Fruit fly (Drosophila melanogaster) whole organism, embryonic: ENCODE results near the gene PH4alphaNE3.

ENCODE experiments used
- Atf-2 ChIP-seq: fragments of 200-800 bp; sonication (Bioruptor generic); optimal IDR thresholded peaks from 2 replicates; lab custom pipeline; 2016; ENCODE audit warnings: missing biosample characterization, missing genetic modification characterization
- Bteb2 ChIP-seq: fragments of 200-800 bp; sonication (Bioruptor generic); optimal IDR thresholded peaks from 2 replicates; lab custom pipeline; 2016; ENCODE audit warnings: missing biosample characterization, missing genetic modification characterization
- CG10565 ChIP-seq: fragments of 200-800 bp; sonication (Bioruptor generic); optimal IDR thresholded peaks from 3 replicates; lab custom pipeline; 2016; ENCODE audit warnings: missing biosample characterization, mild to moderate bottlenecking, missing genetic modification characterization
- CG11093 ChIP-seq: fragments of 200-800 bp; sonication (Bioruptor generic); IDR thresholded peaks from 3 replicates; pipeline ENCODE4 v1.3.6; 2022; ENCODE audit warnings: missing biosample characterization, missing genetic modification characterization
- CG11504 ChIP-seq: fragments of 200-800 bp; sonication (Bioruptor generic); optimal IDR thresholded peaks from 3 replicates; lab custom pipeline; 2019; ENCODE audit warnings: missing biosample characterization, mild to moderate bottlenecking, missing genetic modification characterization, moderate library complexity
- CG11723 ChIP-seq: fragments of 200-800 bp; sonication (Bioruptor generic); optimal IDR thresholded peaks from 2 replicates; lab custom pipeline; 2017; ENCODE audit warnings: missing biosample characterization, mild to moderate bottlenecking, missing genetic modification characterization
- CG1233 ChIP-seq: fragments of 200-800 bp; sonication (Bioruptor generic); optimal IDR thresholded peaks from 4 replicates; lab custom pipeline; 2018; ENCODE audit warnings: missing biosample characterization, mild to moderate bottlenecking, missing genetic modification characterization
- CG13296 ChIP-seq: fragments of 200-800 bp; sonication (Bioruptor generic); optimal IDR thresholded peaks from 3 replicates; lab custom pipeline; 2018; ENCODE audit warnings: missing biosample characterization, mild to moderate bottlenecking, missing genetic modification characterization
- CG13424 ChIP-seq: fragments of 200-800 bp; sonication (Bioruptor generic); optimal IDR thresholded peaks from 2 replicates; lab custom pipeline; 2019; ENCODE audit warnings: missing biosample characterization, mild to moderate bottlenecking, missing genetic modification characterization, moderate library complexity
- CG14710 ChIP-seq: fragments of 200-800 bp; sonication (Bioruptor generic); optimal IDR thresholded peaks from 3 replicates; lab custom pipeline; 2019; ENCODE audit warnings: missing biosample characterization, mild to moderate bottlenecking, missing genetic modification characterization, moderate library complexity
- CG1603 ChIP-seq: fragments of 200-800 bp; sonication (Bioruptor generic); optimal IDR thresholded peaks from 2 replicates; lab custom pipeline; 2019; ENCODE audit warnings: missing biosample characterization, mild to moderate bottlenecking, missing genetic modification characterization, moderate library complexity
- CG1647 ChIP-seq: fragments of 200-800 bp; sonication (Bioruptor generic); optimal IDR thresholded peaks from 3 replicates; lab custom pipeline; 2016; ENCODE audit warnings: missing biosample characterization, missing genetic modification characterization
- CG18599 ChIP-seq: fragments of 200-800 bp; sonication (Bioruptor generic); optimal IDR thresholded peaks from 3 replicates; lab custom pipeline; 2017; ENCODE audit warnings: missing biosample characterization, missing genetic modification characterization, mild to moderate bottlenecking, moderate library complexity, missing genetic modification reagents
- CG18619 ChIP-seq: fragments of 200-800 bp; sonication (Bioruptor generic); optimal IDR thresholded peaks from 3 replicates; lab custom pipeline; 2017; ENCODE audit warnings: missing biosample characterization, mild to moderate bottlenecking, missing genetic modification characterization
- CG2120 ChIP-seq: fragments of 200-800 bp; sonication (Bioruptor generic); optimal IDR thresholded peaks from 3 replicates; lab custom pipeline; 2016; ENCODE audit warnings: missing biosample characterization, missing genetic modification characterization
- CG2202 ChIP-seq: fragments of 200-800 bp; sonication (Bioruptor generic); optimal IDR thresholded peaks from 2 replicates; lab custom pipeline; 2018; ENCODE audit warnings: missing biosample characterization, mild to moderate bottlenecking, missing genetic modification characterization
- CG30020 ChIP-seq: fragments of 200-800 bp; optimal IDR thresholded peaks from 2 replicates; lab custom pipeline; 2019; ENCODE audit warnings: missing biosample characterization, mild to moderate bottlenecking, missing genetic modification characterization, moderate library complexity
- CG31224 ChIP-seq: fragments of 200-800 bp; sonication (Bioruptor generic); IDR thresholded peaks from 2 replicates; pipeline ENCODE4 v1.3.6; 2022; ENCODE audit warnings: missing biosample characterization, missing genetic modification characterization
- CG3847 ChIP-seq: fragments of 200-800 bp; sonication (Bioruptor generic); IDR thresholded peaks from 2 replicates; pipeline ENCODE4 v1.3.6; 2022; ENCODE audit warnings: missing biosample characterization, missing genetic modification characterization
- CG6654 ChIP-seq: fragments of 200-800 bp; sonication (Bioruptor generic); optimal IDR thresholded peaks from 2 replicates; lab custom pipeline; 2017; ENCODE audit warnings: missing biosample characterization, mild to moderate bottlenecking, missing genetic modification characterization
- CG9609 ChIP-seq: fragments of 200-800 bp; sonication (Bioruptor generic); optimal IDR thresholded peaks from 3 replicates; lab custom pipeline; 2016; ENCODE audit warnings: missing biosample characterization, missing genetic modification characterization
- D19B ChIP-seq: fragments of 200-800 bp; sonication (Bioruptor generic); optimal IDR thresholded peaks from 2 replicates; lab custom pipeline; 2017; ENCODE audit warnings: missing biosample characterization, mild to moderate bottlenecking, missing genetic modification characterization
- Dad ChIP-seq: fragments of 200-800 bp; sonication (Bioruptor generic); optimal IDR thresholded peaks from 3 replicates; lab custom pipeline; 2016; ENCODE audit warnings: missing biosample characterization, missing genetic modification characterization
- Dip2 ChIP-seq: fragments of 200-800 bp; sonication (Bioruptor generic); IDR thresholded peaks from 2 replicates; pipeline ENCODE4 v1.3.6; 2022; ENCODE audit warnings: missing biosample characterization, missing genetic modification characterization
- HmgD ChIP-seq: fragments of 200-800 bp; sonication (Bioruptor generic); optimal IDR thresholded peaks from 3 replicates; lab custom pipeline; 2016; ENCODE audit warnings: missing biosample characterization, missing genetic modification characterization
- Hr78 ChIP-seq, 2 experiments: fragments of 200-800 bp in 1 of 2; fragments of >200 bp in 1 of 2; sonication (Bioruptor generic) in 1 of 2; optimal IDR thresholded peaks; 2 replicates each; lab custom pipeline; 2017 to 2019; ENCODE audit warnings: missing biosample characterization in 2 of 2, missing genetic modification characterization in 2 of 2, mild to moderate bottlenecking in 1 of 2, moderate library complexity in 1 of 2
- Max ChIP-seq: fragments of 200-800 bp; sonication (Bioruptor generic); optimal IDR thresholded peaks from 2 replicates; lab custom pipeline; 2016; ENCODE audit warnings: missing biosample characterization, mild to moderate bottlenecking, missing genetic modification characterization
- Mrtf ChIP-seq: fragments of 200-800 bp; sonication (Bioruptor generic); IDR thresholded peaks from 3 replicates; pipeline ENCODE4 v1.3.6; 2022; ENCODE audit warnings: missing biosample characterization, missing genetic modification characterization
- Nf-YA ChIP-seq: fragments of 200-800 bp; sonication (Bioruptor generic); IDR thresholded peaks from 2 replicates; pipeline ENCODE4 v1.3.6; 2022; ENCODE audit warnings: missing biosample characterization, missing genetic modification characterization
- Sry-δ ChIP-seq: fragments of 200-800 bp; sonication (Bioruptor generic); optimal IDR thresholded peaks from 2 replicates; lab custom pipeline; 2016; ENCODE audit warnings: missing biosample characterization, missing genetic modification characterization
- TFAM ChIP-seq: fragments of 200-800 bp; sonication (Bioruptor generic); optimal IDR thresholded peaks from 2 replicates; lab custom pipeline; 2017; ENCODE audit warnings: missing biosample characterization, missing genetic modification characterization, inconsistent platforms
- cwo ChIP-seq: fragments of 200-800 bp; sonication (Bioruptor generic); optimal IDR thresholded peaks from 3 replicates; lab custom pipeline; 2017; ENCODE audit warnings: missing biosample characterization, missing genetic modification characterization, mild to moderate bottlenecking, moderate library complexity, missing genetic modification reagents
- dan ChIP-seq: fragments of 200-800 bp; sonication (Bioruptor generic); IDR thresholded peaks from 2 replicates; pipeline ENCODE4 v1.3.6; 2022; ENCODE audit warnings: missing biosample characterization, missing genetic modification characterization
- dysf ChIP-seq: fragments of 200-800 bp; sonication (Bioruptor generic); IDR thresholded peaks from 3 replicates; pipeline ENCODE4 v1.3.6; 2022; ENCODE audit warnings: missing biosample characterization, missing genetic modification characterization
- ems ChIP-seq: fragments of 200-800 bp; sonication (Bioruptor generic); optimal IDR thresholded peaks from 3 replicates; lab custom pipeline; 2016; ENCODE audit warnings: missing biosample characterization, missing genetic modification characterization
- gt ChIP-seq: fragments of 200-800 bp; sonication (Bioruptor generic); IDR thresholded peaks from 2 replicates; pipeline ENCODE4 v1.3.6; 2022; ENCODE audit warnings: missing biosample characterization, missing genetic modification characterization
- ham ChIP-seq: fragments of 200-800 bp; sonication (Bioruptor generic); IDR thresholded peaks from 2 replicates; pipeline ENCODE4 v1.3.6; 2022; ENCODE audit warnings: missing biosample characterization, missing genetic modification characterization
- insv ChIP-seq, 2 experiments: fragments of 200-800 bp; sonication (Bioruptor generic); optimal IDR thresholded peaks; 3 replicates each; lab custom pipeline; 2016 to 2018; ENCODE audit warnings: missing biosample characterization in 2 of 2, missing genetic modification characterization in 2 of 2
- jing ChIP-seq: fragments of 200-800 bp; sonication (Bioruptor generic); optimal IDR thresholded peaks from 2 replicates; lab custom pipeline; 2018; ENCODE audit warnings: missing biosample characterization, mild to moderate bottlenecking, missing genetic modification characterization
- lbe ChIP-seq: fragments of 200-800 bp; sonication (Bioruptor generic); optimal IDR thresholded peaks from 2 replicates; lab custom pipeline; 2016; ENCODE audit warnings: missing biosample characterization, mild to moderate bottlenecking, missing genetic modification characterization
- lilli ChIP-seq: fragments of 200-800 bp; sonication (Bioruptor generic); optimal IDR thresholded peaks from 3 replicates; lab custom pipeline; 2016; ENCODE audit warnings: missing biosample characterization, missing genetic modification characterization
- lola ChIP-seq, 3 experiments: fragments of >200 bp in 2 of 3; fragments of 200-800 bp in 1 of 3; sonication (Bioruptor generic) in 1 of 3; optimal IDR thresholded peaks; 2 replicates each; lab custom pipeline; 2017 to 2019; ENCODE audit warnings: missing biosample characterization in 3 of 3, missing genetic modification characterization in 3 of 3, mild to moderate bottlenecking in 1 of 3, moderate library complexity in 1 of 3
- nau ChIP-seq: fragments of 200-800 bp; sonication (Bioruptor generic); optimal IDR thresholded peaks from 3 replicates; lab custom pipeline; 2017; ENCODE audit warnings: missing biosample characterization, mild to moderate bottlenecking, missing genetic modification characterization, missing genetic modification reagents
- pb ChIP-seq: fragments of 200-800 bp; sonication (Bioruptor generic); optimal IDR thresholded peaks from 3 replicates; lab custom pipeline; 2016; ENCODE audit warnings: missing biosample characterization, missing genetic modification characterization
- sob ChIP-seq: fragments of 200-800 bp; sonication (Bioruptor generic); IDR thresholded peaks from 2 replicates; pipeline ENCODE4 v1.3.6; 2022; ENCODE audit warnings: missing biosample characterization, missing genetic modification characterization
- stwl ChIP-seq: fragments of 200-800 bp; sonication (Bioruptor generic); optimal IDR thresholded peaks from 3 replicates; lab custom pipeline; 2018; ENCODE audit warnings: missing biosample characterization, mild to moderate bottlenecking, missing genetic modification characterization, moderate library complexity
- unc-4 ChIP-seq: fragments of 200-800 bp; sonication (Bioruptor generic); IDR thresholded peaks from 2 replicates; pipeline ENCODE4 v1.3.6; 2022; ENCODE audit warnings: missing biosample characterization, missing genetic modification characterization; ENCODE audit not compliant: partially characterized antibody
- vfl ChIP-seq: fragments of 200-800 bp; sonication (Bioruptor generic); optimal IDR thresholded peaks from 2 replicates; lab custom pipeline; 2016; ENCODE audit warnings: missing biosample characterization, missing genetic modification characterization
- yki ChIP-seq: fragments of >200 bp; optimal IDR thresholded peaks from 3 replicates; lab custom pipeline; 2018

The PH4alphaNE3 gene

dm6 chr3R:30601440-30602256 lies 2.3 kb upstream of the PH4alphaNE3 start, which contains the start of the genes CG2246 and CG31021 (continued):
- TF ChIP-seq lbe (GFP tag; lab: Kevin White, UChicago) (no peak), CG6654 (GFP tag; lab: Kevin White, UChicago) (no peak), unc-4 (GFP tag; lab: Robert Waterston, UW) (peak; percentile 77), CG11093 (GFP tag; lab: Robert Waterston, UW) (0 out of 3 replicates have a peak, but pooled peaks have one; percentile 24), pb (GFP tag; lab: Kevin White, UChicago) (peak; percentile 21), CG9609 (GFP tag; lab: Kevin White, UChicago) (peak; percentile 36), CG2120 (GFP tag; lab: Kevin White, UChicago) (peak; percentile 82), gt (GFP tag; lab: Robert Waterston, UW) (no peak), TFAM (GFP tag; lab: Kevin White, UChicago) (no peak), CG1647 (peak; percentile 13), CG18599 (GFP tag; lab: Kevin White, UChicago) (no peak), dan (GFP tag; lab: Robert Waterston, UW) (no peak), dysf (GFP tag; lab: Robert Waterston, UW) (peak; percentile 51; the same call in 1 of the 3 replicates), CG3847 (peak; percentile 80), Bteb2 (GFP tag; lab: Kevin White, UChicago) (peak; percentile 18), CG1603 (tag; lab: Kevin White, UChicago) (peak; percentile 79), CG18619 (peak; percentile 36), CG2202 (tag; lab: Kevin White, UChicago) (no peak), sob (peak; percentile 72), yki (lab: Kevin White, UChicago) (peak; percentile 4), CG31224 (GFP tag; lab: Robert Waterston, UW) (0 out of 2 replicates have a peak, but pooled peaks have one; percentile 32), vfl (peak; percentile 22), Max (peak; percentile 49), insv (GFP tag; optimal IDR thresholded peaks at IDR 0.05; lab: Kevin White, UChicago) (peak in 1 of 2 experiments; percentile 33), cwo (GFP tag; lab: Kevin White, UChicago) (no peak), Sry-δ (peak; percentile 99), ems (GFP tag; lab: Kevin White, UChicago) (peak; percentile 29), nau (GFP tag; lab: Kevin White, UChicago) (no peak), CG11504 (tag; lab: Kevin White, UChicago) (peak; percentile 54), Atf-2 (GFP tag; lab: Kevin White, UChicago) (peak; percentile 52), jing (no peak), CG10565 (GFP tag; lab: Kevin White, UChicago) (no peak), CG14710 (tag; lab: Kevin White, UChicago) (peak; percentile 73), CG1233 (GFP tag; lab: Kevin White, UChicago) (no peak), Dad (GFP tag; lab: Kevin White, UChicago) (peak; percentile 57), D19B (GFP tag; lab: Kevin White, UChicago) (no peak), ham (GFP tag; lab: Robert Waterston, UW) (no peak), lilli (GFP tag; lab: Kevin White, UChicago) (peak; percentile 68), Hr78 (GFP tag; optimal IDR thresholded peaks at IDR 0.05; lab: Kevin White, UChicago) (no peak), CG11723 (GFP tag; lab: Kevin White, UChicago) (no peak), stwl (tag; lab: Kevin White, UChicago) (peak; percentile 76), Mrtf (peak; percentile 55; the same call in 2 of the 3 replicates), CG13424 (tag; lab: Kevin White, UChicago) (peak; percentile 59), CG13296 (GFP tag; lab: Kevin White, UChicago) (no peak), Dip2 (GFP tag; lab: Robert Waterston, UW) (no peak), lola (GFP tag; optimal IDR thresholded peaks at IDR 0.05; lab: Kevin White, UChicago) (peak in 1 of 3 experiments; percentile 52), CG30020 (tag; lab: Kevin White, UChicago) (peak; percentile 27), HmgD (GFP tag; lab: Kevin White, UChicago) (peak; percentile 88), Nf-YA (no peak)
